Worm (Caenorhabditis elegans) whole organism, young adult: Measurements from ENCODE around the gene W02D7.5.

Experiments
- B0336.3 ChIP-seq: fragments of 200-800 bp; sonication (Bioruptor generic); IDR thresholded peaks from 2 replicates; pipeline ENCODE4 v1.3.6; 2022; ENCODE audit warnings: missing genetic modification characterization, missing compliant biosample characterization
- C06A6.2 ChIP-seq: fragments of 200-800 bp; sonication (Bioruptor generic); conservative IDR thresholded peaks from 2 replicates; pipeline ENCODE4 v1.3.6; 2022; ENCODE audit warnings: missing genetic modification characterization, missing compliant biosample characterization
- C17E4.6 ChIP-seq: fragments of 200-800 bp; sonication (Bioruptor generic); IDR thresholded peaks from 2 replicates; pipeline ENCODE4 v1.3.6; 2022; ENCODE audit warnings: missing genetic modification reagents, missing genetic modification characterization, missing compliant biosample characterization
- F33H1.4 ChIP-seq: fragments of 200-800 bp; sonication (Bioruptor generic); IDR thresholded peaks from 2 replicates; pipeline ENCODE4 v1.3.6; 2022; ENCODE audit warnings: missing genetic modification reagents, missing genetic modification characterization, missing compliant biosample characterization
- F49E8.2 ChIP-seq: sonication (generic microtip); optimal IDR thresholded peaks from 3 replicates; lab custom pipeline; 2017; ENCODE audit warnings: missing genetic modification characterization, mild to moderate bottlenecking, missing compliant biosample characterization, antibody characterized with exemption, moderate library complexity; ENCODE audit not compliant: insufficient read depth
- T07F8.4 ChIP-seq: sonication (generic microtip); optimal IDR thresholded peaks from 2 replicates; lab custom pipeline; 2016; ENCODE audit warnings: mild to moderate bottlenecking, missing genetic modification characterization, moderate library complexity, missing compliant biosample characterization
- T26A5.8 ChIP-seq: sonication (generic microtip); optimal IDR thresholded peaks from 2 replicates; lab custom pipeline; 2016; ENCODE audit warnings: missing genetic modification characterization, missing compliant biosample characterization
- Y67H2A.10 ChIP-seq: fragments of 200-800 bp; sonication (Bioruptor generic); conservative IDR thresholded peaks from 2 replicates; pipeline ENCODE4 v1.3.6; 2022; ENCODE audit warnings: missing genetic modification reagents, missing genetic modification characterization, missing compliant biosample characterization
- aptf-2 ChIP-seq: fragments of 200-800 bp; sonication (Bioruptor generic); conservative IDR thresholded peaks from 2 replicates; pipeline ENCODE4 v1.3.6; 2022; ENCODE audit warnings: missing genetic modification reagents, missing genetic modification characterization, missing compliant biosample characterization
- atf-7 ChIP-seq: sonication (generic microtip); optimal IDR thresholded peaks from 2 replicates; lab custom pipeline; 2017; ENCODE audit warnings: mild to moderate bottlenecking, missing genetic modification characterization, missing compliant biosample characterization
- athp-1 ChIP-seq: sonication (generic microtip); optimal IDR thresholded peaks from 2 replicates; lab custom pipeline; 2017; ENCODE audit warnings: mild to moderate bottlenecking, missing genetic modification characterization, missing compliant biosample characterization
- cebp-1 ChIP-seq, 2 experiments: fragments of 200-800 bp in 1 of 2; sonication (Bioruptor generic) in 1 of 2; sonication (generic microtip) in 1 of 2; IDR thresholded peaks in 1 of 2; optimal IDR thresholded peaks in 1 of 2; 2 replicates each; pipeline versions ENCODE4 v1.3.6 to Lab custom; 2017 to 2022; ENCODE audit warnings: missing compliant biosample characterization in 2 of 2, missing genetic modification characterization in 2 of 2, mild to moderate bottlenecking in 1 of 2, missing genetic modification reagents in 1 of 2, moderate library complexity in 1 of 2
- cebp-2 ChIP-seq: fragments of 200-800 bp; sonication (Bioruptor generic); IDR thresholded peaks from 2 replicates; pipeline ENCODE4 v1.3.6; 2022; ENCODE audit warnings: missing genetic modification characterization, missing compliant biosample characterization
- ceh-79 ChIP-seq: sonication (generic microtip); optimal IDR thresholded peaks from 2 replicates; lab custom pipeline; 2017; ENCODE audit warnings: mild to moderate bottlenecking, missing genetic modification characterization, missing compliant biosample characterization
- dox-1 ChIP-seq: fragments of 200-800 bp; sonication (Bioruptor generic); IDR thresholded peaks from 2 replicates; pipeline ENCODE4 v1.3.6; 2022; ENCODE audit warnings: missing genetic modification reagents, missing genetic modification characterization, missing compliant biosample characterization
- dpl-1 ChIP-seq: fragments of 150-350 bp; optimal IDR thresholded peaks from 2 replicates; lab custom pipeline; 2014; ENCODE audit warnings: missing biosample characterization, missing genetic modification reagents, missing genetic modification characterization
- fkh-3 ChIP-seq: sonication (generic microtip); optimal IDR thresholded peaks from 2 replicates; lab custom pipeline; 2016; ENCODE audit warnings: mild to moderate bottlenecking, missing genetic modification characterization, missing compliant biosample characterization
- gei-17 ChIP-seq: fragments of 200-800 bp; sonication (Bioruptor generic); optimal IDR thresholded peaks from 2 replicates; lab custom pipeline; 2018; ENCODE audit warnings: mild to moderate bottlenecking, missing genetic modification characterization, missing compliant biosample characterization
- hrde-1 ChIP-seq: sonication (generic microtip); optimal IDR thresholded peaks from 2 replicates; lab custom pipeline; 2016; ENCODE audit warnings: missing genetic modification characterization, mild to moderate bottlenecking, missing compliant biosample characterization, moderate library complexity, missing genotype, missing genetic modification reagents, borderline replicate concordance
- hsf-1 ChIP-seq: fragments of 200-800 bp; sonication (Bioruptor generic); IDR thresholded peaks from 2 replicates; pipeline ENCODE4 v1.3.6; 2022; ENCODE audit warnings: missing genetic modification reagents, missing genetic modification characterization, missing compliant biosample characterization
- lin-40 ChIP-seq: sonication (generic microtip); optimal IDR thresholded peaks from 2 replicates; lab custom pipeline; 2016; ENCODE audit warnings: missing genetic modification characterization, mild to moderate bottlenecking, missing compliant biosample characterization, missing genotype, missing genetic modification reagents
- lsl-1 ChIP-seq: fragments of 200-800 bp; sonication (Bioruptor generic); optimal IDR thresholded peaks from 2 replicates; lab custom pipeline; 2018; ENCODE audit warnings: mild to moderate bottlenecking, missing genetic modification characterization, moderate library complexity, missing compliant biosample characterization
- madf-3 ChIP-seq: fragments of 200-800 bp; sonication (Bioruptor generic); IDR thresholded peaks from 2 replicates; pipeline ENCODE4 v1.3.6; 2022; ENCODE audit warnings: missing genetic modification reagents, missing genetic modification characterization, missing compliant biosample characterization
- madf-6 ChIP-seq: fragments of 200-800 bp; sonication (Bioruptor generic); IDR thresholded peaks from 2 replicates; pipeline ENCODE4 v1.3.6; 2022; ENCODE audit warnings: missing genetic modification reagents, missing genetic modification characterization, missing compliant biosample characterization
- mel-28 ChIP-seq: sonication (generic microtip); optimal IDR thresholded peaks from 2 replicates; lab custom pipeline; 2016; ENCODE audit warnings: borderline replicate concordance, mild to moderate bottlenecking, missing genetic modification characterization, missing compliant biosample characterization
- nhr-179 ChIP-seq: sonication (generic microtip); optimal IDR thresholded peaks from 2 replicates; lab custom pipeline; 2016; ENCODE audit warnings: mild to moderate bottlenecking, missing genetic modification characterization, missing compliant biosample characterization
- snpc-3.4 ChIP-seq: sonication (generic microtip); optimal IDR thresholded peaks from 2 replicates; lab custom pipeline; 2017; ENCODE audit warnings: missing genetic modification characterization, mild to moderate bottlenecking, missing compliant biosample characterization, antibody characterized with exemption, moderate library complexity, missing genotype, missing genetic modification reagents
- somi-1 ChIP-seq: fragments of 200-800 bp; sonication (Bioruptor generic); optimal IDR thresholded peaks from 2 replicates; lab custom pipeline; 2018; ENCODE audit warnings: mild to moderate bottlenecking, missing genetic modification characterization, missing compliant biosample characterization
- sptf-2 ChIP-seq: fragments of 200-800 bp; sonication (Bioruptor generic); optimal IDR thresholded peaks from 2 replicates; lab custom pipeline; 2018; ENCODE audit warnings: mild to moderate bottlenecking, missing genetic modification characterization, missing compliant biosample characterization
- tbp1 ChIP-seq: fragments of 200-800 bp; sonication (Bioruptor generic); optimal IDR thresholded peaks from 2 replicates; lab custom pipeline; 2018; ENCODE audit warnings: mild to moderate bottlenecking, missing genetic modification characterization, missing compliant biosample characterization
- unc-130 ChIP-seq: sonication (generic microtip); optimal IDR thresholded peaks from 2 replicates; lab custom pipeline; 2016; ENCODE audit warnings: missing genetic modification reagents, missing genetic modification characterization, missing compliant biosample characterization
- zim-3 ChIP-seq: sonication (generic microtip); optimal IDR thresholded peaks from 2 replicates; lab custom pipeline; 2017; ENCODE audit warnings: mild to moderate bottlenecking, missing genetic modification characterization, moderate library complexity, missing compliant biosample characterization

The W02D7.5 gene

ce11 chrV:8299191-8299854, at the start of gene W02D7.5:
TSS of gene W02D7.5 (minus strand) at chrV:8299241.
- TF ChIP-seq hsf-1 (GFP tag; lab: Robert Waterston, UW) (peak; percentile 8; the same call in 1 of the 2 replicates), gei-17 (GFP tag; lab: Kevin White, UChicago) (no peak), lsl-1 (GFP tag; lab: Kevin White, UChicago) (no peak), aptf-2 (GFP tag; lab: Robert Waterston, UW) (peak; percentile 79)
- TF ChIP-seq, all 124 proteins: peak for 2

ce11 chrV:8345436-8345835, 46.4 kb upstream of the W02D7.5 start, which contains the start of gene C08D8.1:
TSS of gene C08D8.1 (plus strand) at chrV:8345759.
- no peak for TF ChIP-seq sptf-2
- no peak for TF ChIP-seq C06A6.2 (GFP tag; lab: Robert Waterston, UW)
- TF ChIP-seq atf-7 = no peak
- no peak for TF ChIP-seq F49E8.2 (tag; lab: Kevin White, UChicago)
- no peak for TF ChIP-seq somi-1 (GFP tag; lab: Kevin White, UChicago)
- no peak for TF ChIP-seq gei-17 (GFP tag; lab: Kevin White, UChicago)
- no peak for TF ChIP-seq dox-1 (GFP tag; lab: Robert Waterston, UW)
- TF ChIP-seq snpc-3.4 (tag; lab: Kevin White, UChicago) = no peak
- no peak for TF ChIP-seq Y67H2A.10 (GFP tag; lab: Robert Waterston, UW)
- TF ChIP-seq nhr-179 (tag; lab: Kevin White, UChicago) = no peak
- TF ChIP-seq hrde-1 = no peak
- TF ChIP-seq fkh-3 (tag; lab: Kevin White, UChicago) = no peak
- no peak for TF ChIP-seq cebp-2 (GFP tag; lab: Robert Waterston, UW)
- TF ChIP-seq mel-28 (tag; lab: Kevin White, UChicago) = no peak
- no peak for TF ChIP-seq aptf-2 (GFP tag; lab: Robert Waterston, UW)
- TF ChIP-seq C17E4.6 (GFP tag; lab: Robert Waterston, UW) = no peak
- TF ChIP-seq unc-130 (GFP tag; lab: Kevin White, UChicago) = no peak
- TF ChIP-seq, all 124 proteins: peak for 0

- TF ChIP-seq athp-1 (tag; lab: Kevin White, UChicago) (no peak), lin-40 (tag; lab: Kevin White, UChicago) (no peak), madf-3 (no peak), tbp1 (no peak), zim-3 (tag; lab: Kevin White, UChicago) (no peak), ceh-79 (no peak), T26A5.8 (no peak), T07F8.4 (tag; lab: Kevin White, UChicago) (no peak), B0336.3 (GFP tag; lab: Robert Waterston, UW) (no peak), dpl-1 (no peak)
- TF ChIP-seq, all 124 proteins: peak for 0
These were observed 43.4 kb upstream of the W02D7.5 start for ce11 chrV:8342416-8342815.

ce11 chrV:8340924-8341323, 41.9 kb upstream of the W02D7.5 start, which contains the start of gene C08D8.7:
TSS of gene C08D8.7 (plus strand) at chrV:8341224.
- 0 out of 2 replicates have a peak, but pooled peaks have one; percentile 48 for TF ChIP-seq aptf-2 (GFP tag; lab: Robert Waterston, UW)

- TF ChIP-seq cebp-1 (GFP tag; IDR thresholded peaks at IDR 0.05; lab: Robert Waterston, UW) (peak; percentile 51; the same call in 1 of the 2 replicates), cebp-1 (tag; optimal IDR thresholded peaks at IDR 0.05; lab: Kevin White, UChicago) (peak; percentile 78), madf-6 (GFP tag; lab: Robert Waterston, UW) (no peak), C06A6.2 (GFP tag; lab: Robert Waterston, UW) (no peak), F33H1.4 (no peak)
These were observed 36.6 kb upstream of the W02D7.5 start for ce11 chrV:8335620-8336019.
